Worm (Caenorhabditis elegans): Measurements from ENCODE around the gene tbc-9.

ce11 chrIV:13548188-13548587 lies 45.5 kb upstream of the tbc-9 start, which contains the start of gene F52G2.3:
- TF ChIP-seq lin-39 (tag; optimal IDR thresholded peaks at IDR 0.05) (no peak), ztf-4 (tag; optimal IDR thresholded peaks at IDR 0.05) (no peak), skn-1 (tag; optimal IDR thresholded peaks at IDR 0.05) (no peak), aly-2 (tag; optimal IDR thresholded peaks at IDR 0.05) (no peak), nhr-237 (tag; optimal IDR thresholded peaks at IDR 0.05) (no peak), dpl-1 (GFP tag; optimal IDR thresholded peaks at IDR 0.05) (no peak), Y116A8C.19 (tag; optimal IDR thresholded peaks at IDR 0.05; ENCODE audit: borderline replicate concordance) (no peak), unc-62 (GFP tag; optimal IDR thresholded peaks at IDR 0.05) (no peak), isw-1 (GFP tag; IDR thresholded peaks at IDR 0.05) (no peak), lin-13 (GFP tag; optimal IDR thresholded peaks at IDR 0.05) (no peak), hpl-2 (GFP tag; optimal IDR thresholded peaks at IDR 0.05) (no peak), mef-2 (tag; optimal IDR thresholded peaks at IDR 0.05) (no peak), pag-3 (tag; optimal IDR thresholded peaks at IDR 0.05; ENCODE audit: borderline replicate concordance, insufficient read depth) (no peak)
